Fruit fly (Drosophila melanogaster) whole organism, embryonic: ENCODE measurements around the gene PIG-L.

Source experiments
- Bdp1 ChIP-seq: fragments of 200-800 bp; sonication (Bioruptor generic); optimal IDR thresholded peaks from 3 replicates; lab custom pipeline; 2016; ENCODE audit warnings: missing biosample characterization, missing genetic modification characterization
- Bgb ChIP-seq: fragments of 200-800 bp; sonication (Bioruptor generic); IDR thresholded peaks from 2 replicates; pipeline ENCODE4 v1.3.6; 2022; ENCODE audit warnings: missing biosample characterization, missing genetic modification characterization; ENCODE audit not compliant: partially characterized antibody
- CG11247 ChIP-seq: fragments of 200-800 bp; sonication (Bioruptor generic); IDR thresholded peaks from 2 replicates; pipeline ENCODE4 v1.3.6; 2022; ENCODE audit warnings: missing biosample characterization, missing genetic modification characterization
- CG11398 ChIP-seq: fragments of 200-800 bp; sonication (Bioruptor generic); optimal IDR thresholded peaks from 2 replicates; lab custom pipeline; 2016; ENCODE audit warnings: missing biosample characterization, missing genetic modification characterization
- CG14667 ChIP-seq: fragments of 200-800 bp; sonication (Bioruptor generic); IDR thresholded peaks from 2 replicates; pipeline ENCODE4 v1.3.6; 2022; ENCODE audit warnings: missing biosample characterization, missing genetic modification characterization
- CG14710 ChIP-seq: fragments of 200-800 bp; sonication (Bioruptor generic); optimal IDR thresholded peaks from 3 replicates; lab custom pipeline; 2019; ENCODE audit warnings: missing biosample characterization, mild to moderate bottlenecking, missing genetic modification characterization, moderate library complexity
- CG15073 ChIP-seq: fragments of 200-800 bp; sonication (Bioruptor generic); optimal IDR thresholded peaks from 2 replicates; lab custom pipeline; 2016; ENCODE audit warnings: missing biosample characterization, missing genetic modification characterization
- CG15269 ChIP-seq: fragments of 200-800 bp; sonication (Bioruptor generic); optimal IDR thresholded peaks from 2 replicates; lab custom pipeline; 2018; ENCODE audit warnings: missing biosample characterization, mild to moderate bottlenecking, missing genetic modification characterization, moderate library complexity
- CG15696 ChIP-seq: fragments of 200-800 bp; sonication (Bioruptor generic); optimal IDR thresholded peaks from 2 replicates; lab custom pipeline; 2019; ENCODE audit warnings: missing biosample characterization, mild to moderate bottlenecking, missing genetic modification characterization, moderate library complexity
- CG17186 ChIP-seq: fragments of 200-800 bp; sonication (Bioruptor generic); optimal IDR thresholded peaks from 3 replicates; lab custom pipeline; 2017; ENCODE audit warnings: missing biosample characterization, missing genetic modification reagents, missing genetic modification characterization
- CG17385 ChIP-seq: fragments of 200-800 bp; sonication (Bioruptor generic); optimal IDR thresholded peaks from 3 replicates; lab custom pipeline; 2018; ENCODE audit warnings: missing biosample characterization, mild to moderate bottlenecking, missing genetic modification characterization
- CG18476 ChIP-seq: fragments of 200-800 bp; sonication (Bioruptor generic); optimal IDR thresholded peaks from 2 replicates; lab custom pipeline; 2016; ENCODE audit warnings: missing biosample characterization, mild to moderate bottlenecking, missing genetic modification characterization
- CG32532 ChIP-seq: fragments of 200-800 bp; sonication (Bioruptor generic); IDR thresholded peaks from 2 replicates; pipeline ENCODE4 v1.3.6; 2022; ENCODE audit warnings: missing biosample characterization, missing genetic modification characterization
- CG3847 ChIP-seq: fragments of 200-800 bp; sonication (Bioruptor generic); IDR thresholded peaks from 2 replicates; pipeline ENCODE4 v1.3.6; 2022; ENCODE audit warnings: missing biosample characterization, missing genetic modification characterization
- CG4404 ChIP-seq: fragments of 200-800 bp; sonication (Bioruptor generic); IDR thresholded peaks from 2 replicates; pipeline ENCODE4 v1.3.6; 2022; ENCODE audit warnings: missing biosample characterization, missing genetic modification characterization
- CG4617 ChIP-seq: fragments of 200-800 bp; sonication (Bioruptor generic); optimal IDR thresholded peaks from 3 replicates; lab custom pipeline; 2016; ENCODE audit warnings: missing biosample characterization, missing genetic modification characterization, borderline replicate concordance
- CG7271 ChIP-seq: fragments of 200-800 bp; sonication (Bioruptor generic); optimal IDR thresholded peaks from 2 replicates; lab custom pipeline; 2018; ENCODE audit warnings: missing biosample characterization, mild to moderate bottlenecking, missing genetic modification characterization, moderate library complexity
- CG7839 ChIP-seq: fragments of 200-800 bp; sonication (Bioruptor generic); optimal IDR thresholded peaks from 3 replicates; lab custom pipeline; 2018; ENCODE audit warnings: missing biosample characterization, mild to moderate bottlenecking, missing genetic modification characterization, moderate library complexity
- CG9437 ChIP-seq: fragments of 200-800 bp; sonication (Bioruptor generic); optimal IDR thresholded peaks from 2 replicates; lab custom pipeline; 2018; ENCODE audit warnings: missing biosample characterization, mild to moderate bottlenecking, missing genetic modification characterization
- CG9817 ChIP-seq: fragments of 200-800 bp; sonication (Bioruptor generic); optimal IDR thresholded peaks from 2 replicates; lab custom pipeline; 2018; ENCODE audit warnings: missing biosample characterization, mild to moderate bottlenecking, missing genetic modification characterization, moderate library complexity
- CHES-1-like ChIP-seq: fragments of 200-800 bp; sonication (Bioruptor generic); optimal IDR thresholded peaks from 2 replicates; lab custom pipeline; 2016; ENCODE audit warnings: missing biosample characterization, missing genetic modification characterization
- Dll ChIP-seq: fragments of 200-800 bp; sonication (Bioruptor generic); IDR thresholded peaks from 4 replicates; pipeline ENCODE4 v1.3.6; 2022; ENCODE audit warnings: missing biosample characterization, missing genetic modification characterization; ENCODE audit not compliant: partially characterized antibody
- Doc3 ChIP-seq: fragments of 200-800 bp; sonication (Bioruptor generic); IDR thresholded peaks from 3 replicates; pipeline ENCODE4 v1.3.6; 2022; ENCODE audit warnings: missing biosample characterization, missing genetic modification characterization; ENCODE audit not compliant: partially characterized antibody
- Ets65A ChIP-seq: fragments of 200-800 bp; sonication (Bioruptor generic); peaks from one replicate; lab custom pipeline; 2016; ENCODE audit warnings: missing biosample characterization, missing genetic modification characterization
- Fer2 ChIP-seq: fragments of 200-800 bp; sonication (Bioruptor generic); optimal IDR thresholded peaks from 2 replicates; lab custom pipeline; 2018; ENCODE audit warnings: missing biosample characterization, mild to moderate bottlenecking, missing genetic modification characterization, moderate library complexity
- Fer3 ChIP-seq: fragments of 200-800 bp; sonication (Bioruptor generic); optimal IDR thresholded peaks from 2 replicates; lab custom pipeline; 2018; ENCODE audit warnings: missing biosample characterization, mild to moderate bottlenecking, missing genetic modification characterization, moderate library complexity
- HLHmδ ChIP-seq: fragments of 200-800 bp; sonication (Bioruptor generic); optimal IDR thresholded peaks from 2 replicates; lab custom pipeline; 2018; ENCODE audit warnings: missing biosample characterization, mild to moderate bottlenecking, missing genetic modification characterization, moderate library complexity
- NC2α ChIP-seq: fragments of 200-800 bp; sonication (Bioruptor generic); optimal IDR thresholded peaks from 2 replicates; lab custom pipeline; 2016; ENCODE audit warnings: missing biosample characterization, missing genetic modification characterization
- NFAT ChIP-seq: fragments of 200-800 bp; sonication (Bioruptor generic); IDR thresholded peaks from 2 replicates; pipeline ENCODE4 v1.3.6; 2022; ENCODE audit warnings: missing biosample characterization, missing genetic modification characterization
- PHDP ChIP-seq: fragments of 200-800 bp; sonication (Bioruptor generic); optimal IDR thresholded peaks from 3 replicates; lab custom pipeline; 2018; ENCODE audit warnings: missing biosample characterization, mild to moderate bottlenecking, missing genetic modification characterization, moderate library complexity
- Sry-β ChIP-seq: fragments of 200-800 bp; sonication (Bioruptor generic); optimal IDR thresholded peaks from 2 replicates; lab custom pipeline; 2018; ENCODE audit warnings: missing biosample characterization, mild to moderate bottlenecking, missing genetic modification characterization, moderate library complexity
- Taf1 ChIP-seq: fragments of 200-800 bp; sonication (Bioruptor generic); IDR thresholded peaks from 2 replicates; pipeline ENCODE4 v1.3.6; 2022; ENCODE audit warnings: missing biosample characterization, missing genetic modification characterization
- Tbp ChIP-seq: fragments of >200 bp; optimal IDR thresholded peaks from 2 replicates; lab custom pipeline; 2018; ENCODE audit warnings: missing biosample characterization, missing genetic modification characterization
- Xbp1 ChIP-seq: fragments of 200-800 bp; sonication (Bioruptor generic); optimal IDR thresholded peaks from 3 replicates; lab custom pipeline; 2016; ENCODE audit warnings: missing biosample characterization, mild to moderate bottlenecking, missing genetic modification characterization
- YL-1 ChIP-seq: fragments of 200-800 bp; sonication (Bioruptor generic); optimal IDR thresholded peaks from 3 replicates; lab custom pipeline; 2017; ENCODE audit warnings: missing biosample characterization, mild to moderate bottlenecking, missing genetic modification characterization
- ci ChIP-seq: fragments of 200-800 bp; sonication (Bioruptor generic); IDR thresholded peaks from 3 replicates; pipeline ENCODE4 v1.3.6; 2022; ENCODE audit warnings: missing biosample characterization, missing genetic modification characterization
- crp ChIP-seq, 2 experiments: fragments of 200-800 bp; sonication (Bioruptor generic); optimal IDR thresholded peaks; 2 replicates in 1 of 2; 3 replicates in 1 of 2; lab custom pipeline; 2017; ENCODE audit warnings: missing biosample characterization in 2 of 2, missing genetic modification characterization in 2 of 2, mild to moderate bottlenecking in 1 of 2, moderate library complexity in 1 of 2
- dpn ChIP-seq, 2 experiments: fragments of 200-800 bp; sonication (Bioruptor generic); optimal IDR thresholded peaks; 3 replicates each; lab custom pipeline; 2016; ENCODE audit warnings: missing biosample characterization in 2 of 2, missing genetic modification characterization in 2 of 2
- eyg ChIP-seq: fragments of 200-800 bp; sonication (Bioruptor generic); optimal IDR thresholded peaks from 3 replicates; lab custom pipeline; 2016; ENCODE audit warnings: missing biosample characterization, missing genetic modification characterization
- knrl ChIP-seq: fragments of 200-800 bp; sonication (Bioruptor generic); IDR thresholded peaks from 3 replicates; pipeline ENCODE4 v1.3.6; 2022; ENCODE audit warnings: missing biosample characterization, missing genetic modification characterization; ENCODE audit not compliant: partially characterized antibody
- lola ChIP-seq, 3 experiments: fragments of >200 bp in 2 of 3; fragments of 200-800 bp in 1 of 3; sonication (Bioruptor generic) in 1 of 3; optimal IDR thresholded peaks; 2 replicates each; lab custom pipeline; 2017 to 2019; ENCODE audit warnings: missing biosample characterization in 3 of 3, missing genetic modification characterization in 3 of 3, mild to moderate bottlenecking in 1 of 3, moderate library complexity in 1 of 3
- onecut ChIP-seq: fragments of 200-800 bp; sonication (Bioruptor generic); IDR thresholded peaks from 2 replicates; pipeline ENCODE4 v1.3.6; 2022; ENCODE audit warnings: missing biosample characterization, missing genetic modification characterization
- pnt ChIP-seq: fragments of 200-800 bp; sonication (Bioruptor generic); optimal IDR thresholded peaks from 3 replicates; lab custom pipeline; 2016; ENCODE audit warnings: missing biosample characterization, missing genetic modification characterization
- ro ChIP-seq: fragments of 200-800 bp; sonication (Bioruptor generic); IDR thresholded peaks from 2 replicates; pipeline ENCODE4 v1.3.6; 2022; ENCODE audit warnings: missing biosample characterization, missing genetic modification characterization
- sd ChIP-seq: fragments of 200-800 bp; sonication (Bioruptor generic); optimal IDR thresholded peaks from 3 replicates; lab custom pipeline; 2018; ENCODE audit warnings: missing biosample characterization, mild to moderate bottlenecking, missing genetic modification characterization, moderate library complexity
- sna ChIP-seq: fragments of 200-800 bp; sonication (Bioruptor generic); IDR thresholded peaks from 2 replicates; pipeline ENCODE4 v1.3.6; 2022; ENCODE audit warnings: missing biosample characterization, missing genetic modification characterization; ENCODE audit not compliant: partially characterized antibody
- sqz ChIP-seq: fragments of 200-800 bp; sonication (Bioruptor generic); optimal IDR thresholded peaks from 3 replicates; lab custom pipeline; 2018; ENCODE audit warnings: missing biosample characterization, mild to moderate bottlenecking, missing genetic modification characterization
- tgo ChIP-seq: fragments of 200-800 bp; sonication (Bioruptor generic); IDR thresholded peaks from 3 replicates; pipeline ENCODE4 v1.3.6; 2022; ENCODE audit warnings: missing biosample characterization, missing genetic modification characterization
- tll ChIP-seq, 2 experiments: fragments of 200-800 bp in 1 of 2; fragments of >200 bp in 1 of 2; sonication (Bioruptor generic) in 1 of 2; optimal IDR thresholded peaks; 2 replicates each; lab custom pipeline; 2017 to 2019; ENCODE audit warnings: missing biosample characterization in 2 of 2, missing genetic modification characterization in 2 of 2, mild to moderate bottlenecking in 1 of 2, moderate library complexity in 1 of 2
- zfh2 ChIP-seq: fragments of 200-800 bp; sonication (Bioruptor generic); optimal IDR thresholded peaks from 2 replicates; lab custom pipeline; 2016; ENCODE audit warnings: missing biosample characterization, missing genetic modification characterization

Gene PIG-L

DNA sequence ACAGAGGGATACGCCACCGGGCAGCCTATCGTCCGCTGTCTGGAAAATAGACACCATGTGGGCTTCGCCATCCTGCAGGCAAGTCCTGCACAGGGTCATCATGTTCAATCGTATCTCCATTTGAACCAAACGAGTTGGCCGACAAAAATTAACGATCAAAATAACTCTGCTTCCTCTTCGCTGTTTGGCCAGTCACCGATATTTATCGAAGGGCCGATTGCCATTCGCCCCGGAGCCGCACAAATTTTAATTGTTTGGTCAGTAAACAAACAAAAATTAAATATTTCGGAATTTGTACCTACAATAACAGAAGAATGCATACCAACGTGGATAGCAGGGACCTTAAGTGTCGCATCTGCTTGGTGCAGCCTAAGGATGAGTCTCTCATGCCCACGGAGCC, 6.7 kb upstream of the PIG-L start, which contains the start of the genes CG4424 and CG4854 (continued):
- no peak for TF ChIP-seq dpn (GFP tag; optimal IDR thresholded peaks at IDR 0.05; lab: Kevin White, UChicago)
- no peak for TF ChIP-seq CG18476 (GFP tag; lab: Kevin White, UChicago)
- no peak; the same call in 1 of the 2 replicates for TF ChIP-seq Bgb
- TF ChIP-seq PHDP: no peak
- TF ChIP-seq HLHmδ (GFP tag; lab: Kevin White, UChicago): no peak
- TF ChIP-seq CG15269 (tag; lab: Kevin White, UChicago): no peak
- no peak for TF ChIP-seq Tbp
- TF ChIP-seq CG14667 (GFP tag; lab: Robert Waterston, UW): no peak
- TF ChIP-seq CG17385 (GFP tag; lab: Kevin White, UChicago): peak; percentile 95
- no peak for TF ChIP-seq CG4404
- TF ChIP-seq CG17186 (GFP tag; lab: Kevin White, UChicago): no peak
- TF ChIP-seq tgo (GFP tag; lab: Robert Waterston, UW): no peak
- TF ChIP-seq CG3847 (GFP tag; lab: Robert Waterston, UW): no peak
- no peak for TF ChIP-seq Sry-β
- TF ChIP-seq zfh2: no peak
- TF ChIP-seq sd: peak; percentile 74
- no peak for TF ChIP-seq NFAT (GFP tag; lab: Robert Waterston, UW)
- no peak for TF ChIP-seq CG32532 (GFP tag; lab: Robert Waterston, UW)
- no peak for TF ChIP-seq Bdp1
- TF ChIP-seq CG11398 (GFP tag; lab: Kevin White, UChicago): no peak
- TF ChIP-seq ro: no peak
- TF ChIP-seq ci (GFP tag; lab: Robert Waterston, UW): 0 out of 3 replicates have a peak, but pooled peaks have one; percentile 21
- TF ChIP-seq crp (GFP tag; optimal IDR thresholded peaks at IDR 0.05; lab: Kevin White, UChicago): no peak
- no peak for TF ChIP-seq knrl (GFP tag; lab: Robert Waterston, UW)
- TF ChIP-seq Xbp1 (GFP tag; lab: Kevin White, UChicago): no peak
- TF ChIP-seq sqz (GFP tag; lab: Kevin White, UChicago): no peak
- no peak for TF ChIP-seq pnt (GFP tag; lab: Kevin White, UChicago)
- no peak for TF ChIP-seq CG7271 (tag; lab: Kevin White, UChicago)
- TF ChIP-seq Doc3 (GFP tag; lab: Robert Waterston, UW): peak; percentile 41; the same call in 1 of the 3 replicates
- no peak for TF ChIP-seq CG15696 (tag; lab: Kevin White, UChicago)
- TF ChIP-seq CHES-1-like (GFP tag; lab: Kevin White, UChicago): no peak
- no peak for TF ChIP-seq CG9817 (tag; lab: Kevin White, UChicago)
- peak; percentile 49; the same call in 2 of the 4 replicates for TF ChIP-seq Dll
- no peak for TF ChIP-seq Fer3 (tag; lab: Kevin White, UChicago)
- TF ChIP-seq lola (GFP tag; optimal IDR thresholded peaks at IDR 0.05; lab: Kevin White, UChicago): no peak
- peak; percentile 25 for TF ChIP-seq YL-1 (GFP tag; lab: Kevin White, UChicago)
- no peak for TF ChIP-seq Taf1
- no peak for TF ChIP-seq CG7839 (tag; lab: Kevin White, UChicago)
- no peak for TF ChIP-seq Ets65A (GFP tag; lab: Kevin White, UChicago)
- no peak for TF ChIP-seq CG11247 (GFP tag; lab: Robert Waterston, UW)
- no peak for TF ChIP-seq NC2α (GFP tag; lab: Kevin White, UChicago)
- no peak for TF ChIP-seq CG9437 (GFP tag; lab: Kevin White, UChicago)
- no peak for TF ChIP-seq onecut
- TF ChIP-seq sna (GFP tag; lab: Robert Waterston, UW): no peak
- no peak for TF ChIP-seq CG15073 (GFP tag; lab: Kevin White, UChicago)
- TF ChIP-seq Fer2 (tag; lab: Kevin White, UChicago): no peak
- TF ChIP-seq CG14710: peak; percentile 5
- no peak for TF ChIP-seq eyg (GFP tag; lab: Kevin White, UChicago)
- TF ChIP-seq CG4617: peak; percentile 67
- TF ChIP-seq tll (GFP tag; optimal IDR thresholded peaks at IDR 0.05; lab: Kevin White, UChicago): no peak
